Worm (Caenorhabditis elegans) whole organism, L3 larva: ENCODE results near the gene bath-3.
"Not testable (repeated sequence)": the region's sequence is repeated elsewhere in the genome, so short reads cannot be mapped to it uniquely, and the experiment has no call there.

Source experiments
- R02D3.7 ChIP-seq: fragments of 150-350 bp; optimal IDR thresholded peaks from 2 replicates; lab custom pipeline; 2014; ENCODE audit warnings: missing biosample characterization, missing genetic modification characterization
- aly-2 ChIP-seq: fragments of 150-350 bp; optimal IDR thresholded peaks from 2 replicates; lab custom pipeline; 2014; ENCODE audit warnings: missing biosample characterization, missing genetic modification characterization
- ama-1 ChIP-seq: fragments of 150-350 bp; optimal IDR thresholded peaks from 2 replicates; lab custom pipeline; 2018
- ceh-16 ChIP-seq: sonication (generic microtip); optimal IDR thresholded peaks from 2 replicates; lab custom pipeline; 2017; ENCODE audit warnings: missing biosample characterization, missing genetic modification characterization
- ceh-28 ChIP-seq: fragments of 150-350 bp; optimal IDR thresholded peaks from 2 replicates; lab custom pipeline; 2014; ENCODE audit warnings: missing biosample characterization, missing genetic modification reagents, missing genetic modification characterization
- ceh-82 ChIP-seq: fragments of 150-350 bp; optimal IDR thresholded peaks from 2 replicates; lab custom pipeline; 2014; ENCODE audit warnings: missing biosample characterization, missing genetic modification characterization
- ceh-9 ChIP-seq: sonication (generic microtip); optimal IDR thresholded peaks from 2 replicates; lab custom pipeline; 2018; ENCODE audit warnings: missing biosample characterization, missing genetic modification characterization
- egl-27 ChIP-seq: sonication (generic microtip); optimal IDR thresholded peaks from 4 replicates; lab custom pipeline; 2017; ENCODE audit warnings: missing biosample characterization, missing genetic modification reagents, missing genetic modification characterization
- elt-1 ChIP-seq: fragments of 150-350 bp; optimal IDR thresholded peaks from 2 replicates; lab custom pipeline; 2014; ENCODE audit warnings: missing biosample characterization, missing genetic modification characterization
- elt-2 ChIP-seq: sonication (generic microtip); optimal IDR thresholded peaks from 2 replicates; lab custom pipeline; 2016; ENCODE audit warnings: missing genetic modification reagents, mild to moderate bottlenecking, missing genetic modification characterization, missing compliant biosample characterization
- elt-3 ChIP-seq, 3 experiments: fragments of 150-350 bp in 1 of 3; sonication (generic microtip) in 2 of 3; optimal IDR thresholded peaks; 2 replicates in 2 of 3; 4 replicates in 1 of 3; lab custom pipeline; 2014 to 2017; ENCODE audit warnings: missing biosample characterization in 3 of 3, missing genetic modification characterization in 3 of 3
- fkh-10 ChIP-seq: sonication (generic microtip); optimal IDR thresholded peaks from 2 replicates; lab custom pipeline; 2017; ENCODE audit warnings: missing biosample characterization, missing genetic modification reagents, missing genetic modification characterization
- fkh-2 ChIP-seq: fragments of 150-350 bp; optimal IDR thresholded peaks from 2 replicates; lab custom pipeline; 2014; ENCODE audit warnings: missing biosample characterization, missing genetic modification reagents, missing genetic modification characterization
- fos-1 ChIP-seq: fragments of 150-350 bp; optimal IDR thresholded peaks from 2 replicates; lab custom pipeline; 2014; ENCODE audit warnings: missing biosample characterization, missing genetic modification characterization
- hmg-11 ChIP-seq: sonication (generic microtip); optimal IDR thresholded peaks from 2 replicates; lab custom pipeline; 2016; ENCODE audit warnings: missing genetic modification characterization, missing compliant biosample characterization
- jun-1 ChIP-seq: fragments of 150-350 bp; optimal IDR thresholded peaks from 2 replicates; lab custom pipeline; 2014; ENCODE audit warnings: missing biosample characterization, missing genetic modification reagents, missing genetic modification characterization
- lin-15B ChIP-seq: fragments of 150-350 bp; optimal IDR thresholded peaks from 2 replicates; lab custom pipeline; 2014; ENCODE audit warnings: missing biosample characterization, missing genetic modification characterization
- lsy-12 ChIP-seq: sonication (generic microtip); optimal IDR thresholded peaks from 2 replicates; lab custom pipeline; 2016; ENCODE audit warnings: mild to moderate bottlenecking, missing genetic modification characterization, missing compliant biosample characterization
- nhr-11 ChIP-seq: fragments of 150-350 bp; optimal IDR thresholded peaks from 2 replicates; lab custom pipeline; 2014; ENCODE audit warnings: missing biosample characterization, missing genetic modification characterization
- nhr-12 ChIP-seq: fragments of 150-350 bp; optimal IDR thresholded peaks from 2 replicates; lab custom pipeline; 2014; ENCODE audit warnings: missing biosample characterization, missing genetic modification characterization
- nhr-237 ChIP-seq: fragments of 150-350 bp; optimal IDR thresholded peaks from 2 replicates; lab custom pipeline; 2014; ENCODE audit warnings: missing biosample characterization, missing genetic modification characterization
- nhr-25 ChIP-seq: sonication (generic microtip); optimal IDR thresholded peaks from 2 replicates; lab custom pipeline; 2017; ENCODE audit warnings: missing biosample characterization, missing genetic modification characterization
- nhr-28 ChIP-seq: fragments of 150-350 bp; optimal IDR thresholded peaks from 2 replicates; lab custom pipeline; 2014; ENCODE audit warnings: missing biosample characterization, missing genetic modification characterization
- nhr-43 ChIP-seq: sonication (generic microtip); optimal IDR thresholded peaks from 2 replicates; lab custom pipeline; 2016; ENCODE audit warnings: mild to moderate bottlenecking, missing genetic modification characterization, missing compliant biosample characterization; ENCODE audit not compliant: poor library complexity, severe bottlenecking
- nhr-76 ChIP-seq: fragments of 150-350 bp; sonication (generic microtip); optimal IDR thresholded peaks from 5 replicates; lab custom pipeline; 2014; ENCODE audit warnings: missing biosample characterization, missing genetic modification characterization
- pha-4 ChIP-seq: fragments of 150-350 bp; optimal IDR thresholded peaks from 2 replicates; lab custom pipeline; 2014; ENCODE audit warnings: missing biosample characterization, missing genetic modification reagents, missing genetic modification characterization
- pqm-1 ChIP-seq: fragments of 150-350 bp; optimal IDR thresholded peaks from 2 replicates; lab custom pipeline; 2017; ENCODE audit warnings: missing biosample characterization, missing genetic modification characterization, inconsistent platforms
- snpc-4 ChIP-seq: fragments of 150-350 bp; optimal IDR thresholded peaks from 2 replicates; lab custom pipeline; 2014; ENCODE audit warnings: missing biosample characterization, missing genetic modification characterization
- zag-1 ChIP-seq: fragments of 150-350 bp; optimal IDR thresholded peaks from 2 replicates; lab custom pipeline; 2014; ENCODE audit warnings: missing biosample characterization, missing genetic modification characterization
- ztf-4 ChIP-seq: fragments of 150-350 bp; optimal IDR thresholded peaks from 2 replicates; lab custom pipeline; 2014; ENCODE audit warnings: missing biosample characterization, missing genetic modification characterization

Gene bath-3

DNA sequence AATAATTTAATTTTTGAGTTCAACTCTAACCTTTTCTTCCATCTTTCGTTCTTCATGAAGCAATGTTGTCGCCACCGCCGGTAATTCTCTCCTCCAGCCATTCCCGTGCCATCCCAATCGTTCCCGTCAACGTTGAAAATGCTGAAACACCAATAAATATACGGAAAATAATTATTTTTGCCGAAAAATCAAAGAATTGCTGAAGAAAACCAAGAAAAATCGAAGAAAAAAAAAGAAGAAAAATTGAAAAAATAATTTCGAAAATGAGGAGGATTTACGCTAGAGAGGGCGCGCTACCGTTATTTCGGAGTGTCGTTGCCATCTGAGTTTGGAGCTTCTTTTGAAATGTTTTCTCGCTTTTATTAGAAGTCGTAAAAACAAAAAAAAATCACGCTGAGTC, 6.8 kb downstream of the bath-3 start, which contains the start of gene cya-2:
Gene cya-2 (minus strand): TSS at position 101 of the 400 bp plus-strand sequence.
- not testable (repeated sequence) for TF ChIP-seq fkh-2, R02D3.7, nhr-12 (tag; lab: Kevin White, UChicago)

DNA sequence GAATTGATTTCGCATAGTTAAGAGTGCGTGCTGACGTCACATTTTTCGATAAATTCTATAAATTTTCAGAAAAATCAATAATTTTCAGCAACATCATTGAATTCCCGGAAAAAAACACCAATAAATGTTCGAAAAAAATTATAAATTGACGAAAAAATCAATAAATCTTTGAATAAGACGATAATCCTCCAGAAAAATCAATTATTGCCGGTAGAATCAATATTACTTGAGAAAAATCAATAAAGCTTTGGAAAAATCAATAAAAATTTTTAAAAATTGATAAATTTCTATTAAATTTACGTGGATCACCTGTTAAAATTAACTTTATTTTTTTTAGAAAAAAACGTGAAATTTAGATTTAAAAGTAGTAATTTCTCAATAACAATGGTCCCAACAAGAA, 16.4 kb downstream of the bath-3 start:
- TF ChIP-seq ceh-9 (tag; lab: Kevin White, UChicago) (no peak), fkh-2 (tag; lab: Kevin White, UChicago) (no peak), ceh-28 (tag; lab: Kevin White, UChicago) (peak; percentile 76)

DNA sequence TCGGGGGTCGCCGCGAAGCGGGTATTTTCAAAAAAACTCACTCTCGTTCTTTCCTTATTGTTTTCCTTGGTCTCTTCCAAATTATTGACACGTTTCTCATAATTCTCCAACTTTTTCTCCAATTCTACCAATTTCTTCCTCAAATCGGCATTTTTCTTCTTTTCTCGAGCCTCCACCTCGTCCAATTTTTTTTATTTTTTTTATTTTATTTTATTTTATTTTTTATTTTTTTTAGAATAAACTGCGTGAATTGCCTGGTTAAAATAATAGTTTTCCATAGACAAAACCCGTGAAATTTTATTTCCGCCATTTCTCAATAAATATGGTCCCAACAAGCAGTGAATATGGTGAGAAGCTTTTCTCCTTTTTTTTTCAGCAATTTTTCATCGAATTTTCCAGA, 17.6 kb downstream of the bath-3 start, which contains the start of gene F59H6.15:
Gene F59H6.15 (plus strand): TSS at position 301 of the 400 bp plus-strand sequence.
- no peak for TF ChIP-seq nhr-12 (tag; lab: Kevin White, UChicago)
- no peak for TF ChIP-seq ama-1
- no peak for TF ChIP-seq nhr-43 (tag; lab: Kevin White, UChicago)
- TF ChIP-seq ceh-9 (tag; lab: Kevin White, UChicago) = no peak

DNA sequence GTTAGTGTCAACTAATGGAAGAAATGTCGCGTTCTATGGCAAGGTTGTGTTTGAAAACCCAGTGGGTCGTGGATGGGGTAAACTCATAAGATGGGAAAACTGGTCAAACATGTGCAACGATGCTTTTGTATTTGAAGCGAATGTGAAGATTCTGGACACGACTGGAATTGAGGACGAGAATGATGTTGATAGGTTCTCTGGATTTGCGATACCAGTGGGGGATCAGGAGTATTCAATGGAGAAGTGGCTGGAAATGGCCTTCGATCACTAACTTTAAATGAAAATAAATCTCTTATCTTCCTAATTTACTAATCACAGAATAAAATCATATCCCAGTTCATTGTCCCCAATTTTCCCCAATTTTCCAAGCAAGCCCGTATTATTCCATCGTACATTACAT, 19.1 kb downstream of the bath-3 start:
- TF ChIP-seq lsy-12 (no peak), fkh-10 (no peak), elt-1 (tag; lab: Kevin White, UChicago) (no peak), elt-3 (tag; optimal IDR thresholded peaks at IDR 0.05; lab: Kevin White, UChicago) (no peak), R02D3.7 (tag; lab: Kevin White, UChicago) (no peak), ama-1 (no peak), ztf-4 (no peak), nhr-25 (no peak), lin-15B (no peak), fos-1 (tag; lab: Kevin White, UChicago) (no peak), ceh-16 (tag; lab: Kevin White, UChicago) (no peak), zag-1 (no peak), nhr-11 (tag; lab: Kevin White, UChicago) (no peak), jun-1 (tag; lab: Kevin White, UChicago) (no peak), nhr-76 (tag; lab: Kevin White, UChicago) (no peak), ceh-82 (no peak)
- TF ChIP-seq, all 47 proteins: peak for 0

DNA sequence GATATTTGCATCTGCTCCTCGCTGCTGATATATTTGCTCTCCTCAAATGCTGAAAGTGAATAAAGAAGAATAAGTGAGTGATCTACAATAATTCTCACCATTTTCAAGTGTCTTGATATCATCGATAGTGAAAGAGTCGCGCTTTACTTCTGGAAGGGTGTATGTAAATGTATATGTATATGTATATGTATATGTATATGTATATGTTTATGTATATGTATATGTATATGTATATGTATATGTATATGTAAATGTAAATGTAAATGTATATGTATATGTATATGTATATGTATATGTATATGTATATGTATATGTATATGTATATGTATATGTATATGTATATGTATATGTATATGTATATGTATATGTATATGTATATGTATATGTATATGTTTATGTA, 29.5 kb downstream of the bath-3 start, which contains the start of gene ceh-84:
Gene ceh-84 (minus strand): TSS at position 101 of the 400 bp plus-strand sequence.
- not testable (repeated sequence) for TF ChIP-seq pha-4, ceh-9, nhr-11 (tag; lab: Kevin White, UChicago)

DNA sequence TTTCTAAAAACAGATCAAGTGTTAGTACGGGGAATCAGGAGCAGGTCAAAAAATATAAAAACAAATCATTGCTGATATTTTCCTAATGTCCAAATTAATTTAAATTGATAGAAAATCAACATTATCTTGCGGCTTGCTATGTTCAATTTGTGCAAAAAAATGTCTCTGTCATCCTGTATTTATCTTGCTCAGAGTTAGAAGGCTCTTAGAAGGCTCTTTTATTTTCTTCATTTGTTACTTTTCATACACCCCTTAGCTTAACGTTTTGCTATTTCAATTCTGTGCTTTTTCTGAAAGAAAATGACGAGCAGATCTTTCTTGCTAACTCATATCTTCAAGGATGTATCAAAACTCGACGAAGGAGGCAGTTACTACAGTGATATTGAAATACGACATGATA, 31.7 kb downstream of the bath-3 start, which contains the start of gene math-19:
Gene math-19 (plus strand): TSS at position 301 of the 400 bp plus-strand sequence.
- TF ChIP-seq ceh-28, nhr-237, ceh-16 (tag; lab: Kevin White, UChicago): not testable (repeated sequence)

DNA sequence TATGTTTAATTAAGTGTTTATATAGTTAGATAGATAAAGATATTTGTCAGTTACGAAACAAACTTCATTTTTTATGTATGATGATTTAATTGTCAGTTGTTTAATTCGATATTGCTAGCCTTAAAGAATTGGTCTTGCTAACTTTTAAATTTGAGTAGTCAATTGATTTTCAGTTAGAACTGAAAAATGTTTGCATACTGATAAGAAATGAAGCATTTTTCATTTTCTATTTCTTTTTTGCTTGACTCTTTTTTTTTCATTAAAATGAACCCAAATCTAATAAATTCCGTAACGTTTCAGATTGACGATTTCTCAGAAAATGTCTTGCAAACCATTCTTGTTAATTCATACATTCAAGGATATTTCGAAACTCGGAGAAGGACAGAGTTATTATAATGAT, 34.0 kb downstream of the bath-3 start, which contains the start of gene math-20:
Gene math-20 (plus strand): TSS at position 301 of the 400 bp plus-strand sequence.
- no peak for TF ChIP-seq R02D3.7 (tag; lab: Kevin White, UChicago)

DNA sequence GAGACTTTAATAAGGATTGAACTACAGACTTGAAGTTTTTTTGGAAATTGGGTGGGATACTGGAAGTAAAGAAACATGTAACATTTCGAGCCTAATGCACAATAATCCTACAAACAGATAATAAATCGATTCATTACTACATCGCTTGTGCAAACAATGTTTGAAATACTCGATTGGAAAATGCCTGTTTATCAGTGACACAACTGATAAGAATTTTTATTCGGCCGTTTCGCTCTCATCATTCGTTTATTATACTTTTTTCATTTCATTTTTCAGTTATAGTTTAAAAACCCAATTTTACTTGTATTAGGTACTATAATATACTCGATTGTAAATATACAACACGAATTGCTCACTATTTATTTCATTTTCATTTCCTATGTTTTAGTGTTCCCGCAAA, 34.5 kb downstream of the bath-3 start:
- no peak for TF ChIP-seq ceh-82
- TF ChIP-seq lin-15B = no peak
- peak; percentile 83 for TF ChIP-seq elt-2 (tag; lab: Kevin White, UChicago)
- no peak for TF ChIP-seq snpc-4 (tag; lab: Kevin White, UChicago)
- TF ChIP-seq pha-4 (tag; lab: Kevin White, UChicago) = peak; percentile 34
- TF ChIP-seq hmg-11 (tag; lab: Kevin White, UChicago) = no peak
- TF ChIP-seq nhr-11 (tag; lab: Kevin White, UChicago) = peak; percentile 27
- TF ChIP-seq pqm-1 (tag; lab: Kevin White, UChicago) = peak; percentile 57
- no peak for TF ChIP-seq aly-2
- TF ChIP-seq jun-1 (tag; lab: Kevin White, UChicago) = peak; percentile 8
- no peak for TF ChIP-seq egl-27 (tag; lab: Kevin White, UChicago)
- no peak for TF ChIP-seq nhr-28 (tag; lab: Kevin White, UChicago)
- no peak for TF ChIP-seq nhr-12 (tag; lab: Kevin White, UChicago)
